Worm (Caenorhabditis elegans) whole organism, L4 larva: Measurements from ENCODE around the gene R160.2.
A peak's percentile ranks its signal among the peaks of the same experiment; 100 is the strongest.

Experiments
- F10B5.3 ChIP-seq: sonication (generic microtip); optimal IDR thresholded peaks from 2 replicates; lab custom pipeline; 2016; ENCODE audit warnings: mild to moderate bottlenecking, missing genetic modification characterization, missing compliant biosample characterization
- F26F4.8 ChIP-seq: fragments of 200-800 bp; sonication (Bioruptor generic); conservative IDR thresholded peaks from 2 replicates; pipeline ENCODE4 v1.3.6; 2022; ENCODE audit warnings: missing genetic modification characterization, missing compliant biosample characterization
- T26A8.4 ChIP-seq: fragments of 200-800 bp; sonication (Bioruptor generic); IDR thresholded peaks from 2 replicates; pipeline ENCODE4 v1.3.6; 2022; ENCODE audit warnings: missing genetic modification characterization, missing compliant biosample characterization
- Y5F2A.4 ChIP-seq: fragments of 200-800 bp; sonication (Bioruptor generic); optimal IDR thresholded peaks from 2 replicates; lab custom pipeline; 2018; ENCODE audit warnings: mild to moderate bottlenecking, missing genetic modification characterization, missing compliant biosample characterization
- Y75B8A.6 ChIP-seq: fragments of 200-800 bp; sonication (Bioruptor generic); IDR thresholded peaks from 2 replicates; pipeline ENCODE4 v1.3.6; 2022; ENCODE audit warnings: missing genetic modification reagents, missing genetic modification characterization, missing compliant biosample characterization
- ZK546.5 ChIP-seq, 2 experiments: sonication (generic microtip); optimal IDR thresholded peaks; 2 replicates each; lab custom pipeline; 2017; ENCODE audit warnings: missing biosample characterization in 2 of 2, missing genetic modification characterization in 2 of 2
- aha-1 ChIP-seq: fragments of 150-350 bp; peaks from one replicate; lab custom pipeline; 2014; ENCODE audit warnings: missing biosample characterization, missing genetic modification characterization
- arid-1 ChIP-seq: fragments of 200-800 bp; sonication (Bioruptor generic); conservative IDR thresholded peaks from 2 replicates; pipeline ENCODE4 v1.3.6; 2022; ENCODE audit warnings: missing genetic modification reagents, missing genetic modification characterization, missing compliant biosample characterization
- ceh-44 ChIP-seq: fragments of 200-800 bp; sonication (Bioruptor generic); IDR thresholded peaks from 2 replicates; pipeline ENCODE4 v1.3.6; 2022; ENCODE audit warnings: missing genetic modification reagents, missing genetic modification characterization, missing compliant biosample characterization
- ceh-62 ChIP-seq: sonication (generic microtip); optimal IDR thresholded peaks from 2 replicates; lab custom pipeline; 2017; ENCODE audit warnings: missing biosample characterization, missing genetic modification characterization
- ces-1 ChIP-seq: fragments of 150-350 bp; sonication (generic microtip); optimal IDR thresholded peaks from 4 replicates; lab custom pipeline; 2014; ENCODE audit warnings: missing biosample characterization, missing genetic modification reagents, missing genetic modification characterization
- cey-2 ChIP-seq: sonication (generic microtip); optimal IDR thresholded peaks from 3 replicates; lab custom pipeline; 2017; ENCODE audit warnings: missing genetic modification characterization, mild to moderate bottlenecking, missing compliant biosample characterization, antibody characterized with exemption, borderline replicate concordance; ENCODE audit not compliant: insufficient read depth
- ctbp-1 ChIP-seq: fragments of 200-800 bp; sonication (Bioruptor generic); IDR thresholded peaks from 2 replicates; pipeline ENCODE4 v1.3.6; 2022; ENCODE audit warnings: missing genetic modification reagents, missing genetic modification characterization, missing compliant biosample characterization
- dmd-6 ChIP-seq: fragments of 200-800 bp; sonication (Bioruptor generic); IDR thresholded peaks from 2 replicates; pipeline ENCODE4 v1.3.6; 2022; ENCODE audit warnings: missing genetic modification reagents, missing genetic modification characterization, missing compliant biosample characterization
- dmd-9 ChIP-seq: fragments of 200-800 bp; sonication (Bioruptor generic); IDR thresholded peaks from 2 replicates; pipeline ENCODE4 v1.3.6; 2022; ENCODE audit warnings: missing genetic modification reagents, missing genetic modification characterization, missing compliant biosample characterization
- egl-27 ChIP-seq: sonication (generic microtip); optimal IDR thresholded peaks from 3 replicates; lab custom pipeline; 2017; ENCODE audit warnings: missing biosample characterization, missing genetic modification reagents, missing genetic modification characterization
- jun-1 ChIP-seq: fragments of 150-350 bp; optimal IDR thresholded peaks from 2 replicates; lab custom pipeline; 2014; ENCODE audit warnings: missing biosample characterization, missing genetic modification reagents, missing genetic modification characterization
- lin-13 ChIP-seq: fragments of 150-350 bp; optimal IDR thresholded peaks from 2 replicates; lab custom pipeline; 2014; ENCODE audit warnings: missing biosample characterization, missing genetic modification reagents, missing genetic modification characterization
- lin-15B ChIP-seq: fragments of 150-350 bp; sonication (generic microtip); optimal IDR thresholded peaks from 3 replicates; lab custom pipeline; 2014; ENCODE audit warnings: missing biosample characterization, missing genetic modification characterization
- lin-38 ChIP-seq: fragments of 200-800 bp; sonication (Bioruptor generic); IDR thresholded peaks from 2 replicates; pipeline ENCODE4 v1.3.6; 2022; ENCODE audit warnings: missing genetic modification reagents, missing genetic modification characterization, missing compliant biosample characterization
- madf-9 ChIP-seq: fragments of 200-800 bp; sonication (Bioruptor generic); conservative IDR thresholded peaks from 2 replicates; pipeline ENCODE4 v1.3.6; 2022; ENCODE audit warnings: missing genetic modification reagents, missing genetic modification characterization, missing compliant biosample characterization
- mes-2 ChIP-seq: sonication (generic microtip); optimal IDR thresholded peaks from 2 replicates; lab custom pipeline; 2016; ENCODE audit warnings: missing genotype, mild to moderate bottlenecking, missing genetic modification characterization, missing compliant biosample characterization; ENCODE audit not compliant: poor library complexity, severe bottlenecking
- nhr-25 ChIP-seq: sonication (generic microtip); optimal IDR thresholded peaks from 2 replicates; lab custom pipeline; 2017; ENCODE audit warnings: missing genetic modification characterization, mild to moderate bottlenecking, missing compliant biosample characterization, antibody characterized with exemption, moderate library complexity, borderline replicate concordance; ENCODE audit not compliant: insufficient read depth
- nhr-42 ChIP-seq: fragments of 200-800 bp; sonication (Bioruptor generic); IDR thresholded peaks from 2 replicates; pipeline ENCODE4 v1.3.6; 2022; ENCODE audit warnings: missing genetic modification characterization, missing compliant biosample characterization
- nhr-77 ChIP-seq: fragments of 150-350 bp; optimal IDR thresholded peaks from 2 replicates; lab custom pipeline; 2014; ENCODE audit warnings: missing biosample characterization, missing genetic modification characterization
- php-3 ChIP-seq: fragments of 200-800 bp; sonication (Bioruptor generic); IDR thresholded peaks from 2 replicates; pipeline ENCODE4 v1.3.6; 2022; ENCODE audit warnings: missing genetic modification reagents, missing genetic modification characterization, missing compliant biosample characterization
- pqm-1 ChIP-seq: sonication (generic microtip); optimal IDR thresholded peaks from 2 replicates; lab custom pipeline; 2017; ENCODE audit warnings: missing biosample characterization, missing genetic modification characterization
- sdz-12 ChIP-seq: fragments of 200-800 bp; sonication (Bioruptor generic); optimal IDR thresholded peaks from 2 replicates; lab custom pipeline; 2018; ENCODE audit warnings: mild to moderate bottlenecking, missing genetic modification characterization, missing compliant biosample characterization
- set-16 ChIP-seq: fragments of 200-800 bp; sonication (Bioruptor generic); IDR thresholded peaks from 2 replicates; pipeline ENCODE4 v1.3.6; 2022; ENCODE audit warnings: missing genetic modification reagents, missing genetic modification characterization, missing compliant biosample characterization
- skn-1 ChIP-seq: fragments of 150-350 bp; optimal IDR thresholded peaks from 2 replicates; lab custom pipeline; 2014; ENCODE audit warnings: missing biosample characterization, missing genetic modification characterization
- snpc-1.2 ChIP-seq: fragments of 200-800 bp; sonication (Bioruptor generic); IDR thresholded peaks from 2 replicates; pipeline ENCODE4 v1.3.6; 2022; ENCODE audit warnings: missing genetic modification reagents, missing genetic modification characterization, missing compliant biosample characterization
- spr-1 ChIP-seq: sonication (generic microtip); optimal IDR thresholded peaks from 2 replicates; lab custom pipeline; 2016; ENCODE audit warnings: mild to moderate bottlenecking, missing genetic modification characterization, missing compliant biosample characterization
- tra-1 ChIP-seq: fragments of 200-800 bp; sonication (Bioruptor generic); IDR thresholded peaks from 2 replicates; pipeline ENCODE4 v1.3.6; 2022; ENCODE audit warnings: missing genetic modification reagents, missing genetic modification characterization, missing compliant biosample characterization
- unc-130 ChIP-seq: sonication (generic microtip); optimal IDR thresholded peaks from 2 replicates; lab custom pipeline; 2016; ENCODE audit warnings: missing genetic modification reagents, missing genetic modification characterization, missing compliant biosample characterization
- zfp-2 ChIP-seq: sonication (generic microtip); optimal IDR thresholded peaks from 2 replicates; lab custom pipeline; 2016; ENCODE audit warnings: mild to moderate bottlenecking, missing genetic modification characterization, missing compliant biosample characterization
- ztf-11 ChIP-seq: fragments of 150-350 bp; optimal IDR thresholded peaks from 2 replicates; lab custom pipeline; 2014; ENCODE audit warnings: missing biosample characterization, missing genetic modification characterization

Gene R160.2

DNA sequence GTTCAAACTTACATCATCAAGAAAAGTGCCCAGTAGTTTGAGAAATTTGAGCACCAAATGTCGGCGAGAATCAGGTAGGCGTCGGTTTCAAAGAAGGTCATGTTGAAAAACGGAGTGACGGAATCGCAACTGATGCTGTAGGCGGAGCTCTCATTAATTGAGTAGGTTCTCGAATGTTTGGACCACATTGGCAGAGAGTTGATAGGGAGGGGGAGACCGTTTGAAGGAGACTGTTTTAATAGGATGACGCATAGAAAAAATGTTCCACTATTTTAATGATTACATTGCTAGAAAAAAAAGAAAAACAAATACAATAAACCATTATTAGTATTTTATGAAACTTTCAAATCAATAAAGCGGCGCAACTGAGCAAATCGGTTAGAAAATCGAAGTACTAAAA, 13.5 kb downstream of the R160.2 start, which contains the start of gene F14H12.17:
Gene F14H12.17 (minus strand): TSS at position 101 of the 400 bp plus-strand sequence.
- TF ChIP-seq arid-1 (GFP tag; lab: Robert Waterston, UW) (no peak), jun-1 (tag; lab: Kevin White, UChicago) (no peak), ceh-44 (GFP tag; lab: Robert Waterston, UW) (no peak), nhr-42 (GFP tag; lab: Robert Waterston, UW) (no peak), ceh-62 (tag; lab: Kevin White, UChicago) (no peak), sdz-12 (no peak), lin-13 (GFP tag; lab: Kevin White, UChicago) (no peak), aha-1 (no peak), nhr-25 (tag; lab: Kevin White, UChicago) (no peak), T26A8.4 (GFP tag; lab: Robert Waterston, UW) (no peak), Y75B8A.6 (no peak), spr-1 (no peak), Y5F2A.4 (no peak)

DNA sequence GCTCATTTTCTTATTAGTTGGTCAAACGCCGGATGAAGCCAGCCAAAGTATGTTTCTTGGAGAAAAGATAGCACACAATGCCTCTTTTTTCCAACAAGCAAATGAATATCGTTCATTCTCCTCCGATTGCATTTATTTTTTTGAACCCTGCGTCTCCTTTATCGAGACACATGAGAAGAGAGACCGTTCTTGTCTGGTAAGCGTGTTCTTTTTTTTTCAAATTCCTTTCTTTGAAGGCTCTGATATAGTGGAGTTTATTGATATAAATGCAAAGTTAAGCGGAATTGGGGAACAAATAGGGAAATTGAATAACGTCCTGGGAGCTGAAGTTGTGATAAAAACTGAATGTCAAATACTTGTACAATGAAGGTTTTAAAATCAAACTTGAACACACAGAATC, 14.2 kb downstream of the R160.2 start, which contains the start of gene F14H12.7:
Gene F14H12.7 (minus strand): TSS at position 101 of the 400 bp plus-strand sequence.
- TF ChIP-seq lin-38 (GFP tag; lab: Robert Waterston, UW) (no peak), nhr-42 (GFP tag; lab: Robert Waterston, UW) (no peak)
- TF ChIP-seq, all 104 proteins: peak for 0

DNA sequence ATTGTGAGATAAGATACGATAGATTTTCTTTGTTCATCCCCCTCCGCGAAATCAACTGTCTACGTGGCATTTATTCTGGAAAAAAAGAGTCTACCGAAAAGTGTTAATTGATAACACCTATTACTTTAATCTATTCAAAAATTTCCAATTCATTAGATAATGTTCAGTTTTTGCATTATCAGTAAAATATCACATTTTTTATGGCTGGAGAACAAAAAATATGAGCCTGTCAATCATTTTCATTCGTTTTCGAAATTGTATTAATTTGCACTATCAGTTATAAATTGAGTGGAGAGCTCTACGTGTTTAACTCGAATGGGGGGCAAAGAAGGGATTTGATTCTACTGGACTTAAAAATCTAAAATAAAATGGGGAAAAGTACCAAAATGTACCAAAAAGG, 17.7 kb downstream of the R160.2 start:
- TF ChIP-seq php-3 (GFP tag; lab: Robert Waterston, UW): peak; percentile 79
- peak; percentile 36 for TF ChIP-seq pqm-1 (tag; lab: Kevin White, UChicago)
- no peak for TF ChIP-seq cey-2 (tag; lab: Kevin White, UChicago)
- TF ChIP-seq tra-1 (GFP tag; lab: Robert Waterston, UW): peak; percentile 82

DNA sequence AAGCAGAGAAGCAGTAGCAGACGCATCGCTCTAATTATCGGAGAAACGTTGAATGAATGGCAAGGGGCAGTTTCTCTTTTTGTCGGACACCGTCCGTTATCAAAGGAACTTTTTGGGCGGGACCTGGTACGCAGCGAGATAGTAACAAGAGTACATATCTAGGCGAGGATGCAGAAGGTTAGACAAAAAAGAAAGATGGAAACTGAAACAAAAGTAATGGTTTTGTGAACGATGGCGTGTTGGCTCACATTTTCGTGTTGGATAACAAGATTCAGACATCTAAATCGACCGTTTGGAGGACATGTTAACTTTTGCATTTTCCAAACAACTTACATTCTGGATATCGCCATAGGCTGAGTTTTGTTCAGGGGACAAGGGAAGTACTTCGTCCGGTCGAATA, 19.2 kb downstream of the R160.2 start, which contains the start of gene F14H12.6:
Gene F14H12.6 (minus strand): TSS at position 101 of the 400 bp plus-strand sequence.
- TF ChIP-seq egl-27 (no peak), set-16 (no peak), dmd-9 (GFP tag; lab: Robert Waterston, UW) (no peak), ztf-11 (tag; lab: Kevin White, UChicago) (no peak), unc-130 (no peak), F26F4.8 (GFP tag; lab: Robert Waterston, UW) (no peak), mes-2 (tag; lab: Kevin White, UChicago) (no peak), ces-1 (GFP tag; lab: Kevin White, UChicago) (no peak), madf-9 (GFP tag; lab: Robert Waterston, UW) (no peak), ZK546.5 (tag; optimal IDR thresholded peaks at IDR 0.05; lab: Kevin White, UChicago) (no peak), zfp-2 (tag; lab: Kevin White, UChicago) (no peak), spr-1 (no peak)

DNA sequence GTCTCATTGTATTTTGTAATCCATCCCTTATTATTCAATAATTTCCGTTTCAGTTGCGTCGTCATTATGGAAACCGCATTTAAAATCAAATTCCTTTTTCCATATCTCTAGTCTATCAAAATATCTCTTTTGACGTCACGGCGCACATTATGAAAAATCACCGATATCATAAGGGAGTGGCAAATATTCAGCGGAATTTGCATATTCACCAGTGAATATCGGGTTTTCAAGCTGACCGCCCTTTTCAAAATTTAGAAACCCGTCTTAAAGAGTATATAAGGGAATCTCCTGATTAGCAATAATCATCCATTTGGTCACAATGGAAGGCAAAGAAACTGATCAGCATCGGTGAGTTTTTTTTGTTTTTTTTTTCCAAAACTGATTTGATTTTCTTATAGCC, 23.4 kb downstream of the R160.2 start, which contains the start of gene col-165:
Gene col-165 (plus strand): TSS at position 301 of the 400 bp plus-strand sequence.
- TF ChIP-seq ctbp-1 (GFP tag; lab: Robert Waterston, UW) (no peak), dmd-6 (no peak), ZK546.5 (tag; optimal IDR thresholded peaks at IDR 0.05; lab: Kevin White, UChicago) (no peak), nhr-77 (no peak), skn-1 (no peak), snpc-1.2 (GFP tag; lab: Robert Waterston, UW) (no peak), spr-1 (no peak), Y75B8A.6 (no peak), php-3 (GFP tag; lab: Robert Waterston, UW) (no peak), F10B5.3 (tag; lab: Kevin White, UChicago) (no peak), lin-15B (tag; lab: Kevin White, UChicago) (no peak)
